Fruit fly (Drosophila melanogaster): ENCODE data around the gene CG7382.

Gene CG7382

dm6 chr2L:5496468-5497093 is 23.1 kb downstream of the CG7382 start (continued):
- no peak for TF ChIP-seq vfl (GFP tag; optimal IDR thresholded peaks at IDR 0.05)
- peak; percentile 11 for TF ChIP-seq CG8944 (GFP tag; optimal IDR thresholded peaks at IDR 0.05)
- no peak for TF ChIP-seq CG4360 (GFP tag; IDR thresholded peaks at IDR 0.05)
- peak; percentile 50 for TF ChIP-seq CG17385 (GFP tag; optimal IDR thresholded peaks at IDR 0.05)
- no peak for TF ChIP-seq Dll (GFP tag; IDR thresholded peaks at IDR 0.05; ENCODE audit: partially characterized antibody)
- TF ChIP-seq zf30C (GFP tag; optimal IDR thresholded peaks at IDR 0.05): peak; percentile 23
- TF ChIP-seq CG7271 (tag; optimal IDR thresholded peaks at IDR 0.05): no peak
- TF ChIP-seq CG2875 (GFP tag; optimal IDR thresholded peaks at IDR 0.05): peak; percentile 61
- no peak for TF ChIP-seq stc (GFP tag; IDR thresholded peaks at IDR 0.05)
- peak; percentile 61 for TF ChIP-seq CG3847 (GFP tag; IDR thresholded peaks at IDR 0.05)
- no peak for TF ChIP-seq peb (GFP tag; IDR thresholded peaks at IDR 0.05)
- TF ChIP-seq CG17568 (GFP tag; optimal IDR thresholded peaks at IDR 0.05): peak; percentile 29
- TF ChIP-seq so (GFP tag; IDR thresholded peaks at IDR 0.05): 0 out of 3 replicates have a peak, but pooled peaks have one; percentile 45
- TF ChIP-seq sisA (GFP tag; IDR thresholded peaks at IDR 0.05): peak; percentile 74
- no peak for TF ChIP-seq psq (GFP tag; optimal IDR thresholded peaks at IDR 0.05)
- peak; percentile 31 for TF ChIP-seq zen (tag; optimal IDR thresholded peaks at IDR 0.05)
- no peak for TF ChIP-seq mirr (GFP tag; optimal IDR thresholded peaks at IDR 0.05)
- TF ChIP-seq nerfin-1 (tag; optimal IDR thresholded peaks at IDR 0.05): peak; percentile 50
- no peak for TF ChIP-seq CG8765 (GFP tag; IDR thresholded peaks at IDR 0.05)
- TF ChIP-seq CG10366 (GFP tag; IDR thresholded peaks at IDR 0.05): peak; percentile 57
- no peak for TF ChIP-seq Elba2 (GFP tag; optimal IDR thresholded peaks at IDR 0.05)
- peak in 1 of 2 experiments; percentile 49 for TF ChIP-seq Hr51 (GFP tag; optimal IDR thresholded peaks at IDR 0.05)
- TF ChIP-seq CG8388 (GFP tag; optimal IDR thresholded peaks at IDR 0.05): peak; percentile 61
- TF ChIP-seq gsb-n (tag; optimal IDR thresholded peaks at IDR 0.05): peak; percentile 62
- no peak for TF ChIP-seq Hr78 (GFP tag; optimal IDR thresholded peaks at IDR 0.05)
- TF ChIP-seq YL-1 (GFP tag; optimal IDR thresholded peaks at IDR 0.05): no peak
- no peak for TF ChIP-seq CG2889 (GFP tag; IDR thresholded peaks at IDR 0.05)
- TF ChIP-seq Dip3 (GFP tag; optimal IDR thresholded peaks at IDR 0.05): no peak
- no peak for TF ChIP-seq Fer2 (tag; optimal IDR thresholded peaks at IDR 0.05)
- TF ChIP-seq eyg (GFP tag; optimal IDR thresholded peaks at IDR 0.05): no peak
- no peak for TF ChIP-seq Dfd (GFP tag; optimal IDR thresholded peaks at IDR 0.05)
- peak; percentile 38; the same call in 1 of the 2 replicates for TF ChIP-seq wor (GFP tag; IDR thresholded peaks at IDR 0.05)
- TF ChIP-seq jing (GFP tag; optimal IDR thresholded peaks at IDR 0.05): peak; percentile 36
- no peak for TF ChIP-seq pzg (GFP tag; optimal IDR thresholded peaks at IDR 0.05)
- TF ChIP-seq wek (GFP tag; optimal IDR thresholded peaks at IDR 0.05): peak; percentile 25
- no peak for TF ChIP-seq schlank (tag; optimal IDR thresholded peaks at IDR 0.05)
- peak; percentile 34 for TF ChIP-seq CG1647 (GFP tag; optimal IDR thresholded peaks at IDR 0.05)
- no peak for TF ChIP-seq D (optimal IDR thresholded peaks at IDR 0.05)
- peak; percentile 60 for TF ChIP-seq D (GFP tag; optimal IDR thresholded peaks at IDR 0.05)
- TF ChIP-seq Drgx (GFP tag; IDR thresholded peaks at IDR 0.05): no peak
- 0 out of 3 replicates have a peak, but pooled peaks have one; percentile 48 for TF ChIP-seq CG34422 (GFP tag; IDR thresholded peaks at IDR 0.05)
- peak; percentile 68 for TF ChIP-seq CG4424 (GFP tag; optimal IDR thresholded peaks at IDR 0.05)
- TF ChIP-seq CG32772 (GFP tag; IDR thresholded peaks at IDR 0.05): peak; percentile 57; the same call in 1 of the 2 replicates
- peak; percentile 53; the same call in 1 of the 2 replicates for TF ChIP-seq CG4404 (GFP tag; IDR thresholded peaks at IDR 0.05)
- no peak for TF ChIP-seq Neu2 (GFP tag; optimal IDR thresholded peaks at IDR 0.05; ENCODE audit: borderline replicate concordance)
- peak; percentile 44 for TF ChIP-seq Nf-YB (GFP tag; optimal IDR thresholded peaks at IDR 0.05)
- TF ChIP-seq MBD-R2 (GFP tag; IDR thresholded peaks at IDR 0.05): no peak; the same call in 1 of the 2 replicates
- peak; percentile 23 for TF ChIP-seq stwl (tag; optimal IDR thresholded peaks at IDR 0.05)
- no peak for TF ChIP-seq CG17612 (GFP tag; IDR thresholded peaks at IDR 0.05)
- TF ChIP-seq chn (GFP tag; optimal IDR thresholded peaks at IDR 0.05): peak; percentile 40

All from whole organism, embryonic.